Fruit fly (Drosophila melanogaster): ENCODE measurements around the gene jp.

The jp gene

dm6 chr2L:9607997-9608563, 41.5 kb upstream of the jp start, which contains the start of gene gcm2:
Gene gcm2 (plus strand): TSS chr2L:9608562.
- TF ChIP-seq CG16779 (tag; optimal IDR thresholded peaks at IDR 0.05) (no peak), Smox (GFP tag; optimal IDR thresholded peaks at IDR 0.05) (no peak), topi (GFP tag; optimal IDR thresholded peaks at IDR 0.05) (no peak)

- no peak for TF ChIP-seq CG10631 (GFP tag; optimal IDR thresholded peaks at IDR 0.05)
These were observed 35.6 kb upstream of the jp start for dm6 chr2L:9602103-9602502.

dm6 chr2L:9601220-9601619, 34.7 kb upstream of the jp start:
- no peak for TF ChIP-seq CG15336 (GFP tag; IDR thresholded peaks at IDR 0.05)
- no peak for TF ChIP-seq CG8119 (GFP tag; IDR thresholded peaks at IDR 0.05)
- no peak for TF ChIP-seq pdm3 (GFP tag; optimal IDR thresholded peaks at IDR 0.05)
- TF ChIP-seq Blimp-1 (GFP tag; optimal IDR thresholded peaks at IDR 0.05) = no peak
- no peak for TF ChIP-seq acj6 (GFP tag; optimal IDR thresholded peaks at IDR 0.05)
- no peak for TF ChIP-seq OdsH (GFP tag; optimal IDR thresholded peaks at IDR 0.05)
- no peak for TF ChIP-seq CG11902 (GFP tag; optimal IDR thresholded peaks at IDR 0.05)
- no peak for TF ChIP-seq Eip93F (GFP tag; optimal IDR thresholded peaks at IDR 0.05)
- TF ChIP-seq CG7368 (GFP tag; optimal IDR thresholded peaks at IDR 0.05) = no peak
- no peak for TF ChIP-seq dsx (GFP tag; optimal IDR thresholded peaks at IDR 0.05; ENCODE audit: poor library complexity, severe bottlenecking)
- no peak for TF ChIP-seq CG3032 (tag; optimal IDR thresholded peaks at IDR 0.05)

- TF ChIP-seq CG8319 (GFP tag; optimal IDR thresholded peaks at IDR 0.05) (no peak), esn (GFP tag; optimal IDR thresholded peaks at IDR 0.05) (no peak), CG3919 (GFP tag; optimal IDR thresholded peaks at IDR 0.05) (no peak)
These were observed 34.2 kb upstream of the jp start, which contains the start of gene CG4382 for dm6 chr2L:9600772-9601171. Gene CG4382 (minus strand): TSS chr2L:9600872.

- TF ChIP-seq CG6163 (GFP tag; IDR thresholded peaks at IDR 0.05) (peak; percentile 72), CG15336 (GFP tag; IDR thresholded peaks at IDR 0.05) (peak; percentile 45; the same call in 1 of the 2 replicates), CG8119 (GFP tag; IDR thresholded peaks at IDR 0.05) (peak; percentile 55; the same call in 2 of the 3 replicates), CG32006 (GFP tag; optimal IDR thresholded peaks at IDR 0.05) (peak; percentile 54), net (GFP tag; optimal IDR thresholded peaks at IDR 0.05) (no peak), Eip78C (GFP tag) (peak; percentile 73), Met (GFP tag; optimal IDR thresholded peaks at IDR 0.05) (no peak), CG1621 (tag; optimal IDR thresholded peaks at IDR 0.05) (no peak), vri (GFP tag; optimal IDR thresholded peaks at IDR 0.05) (no peak), acj6 (GFP tag; optimal IDR thresholded peaks at IDR 0.05) (peak; percentile 33), CG3919 (GFP tag; optimal IDR thresholded peaks at IDR 0.05) (peak; percentile 26), CG11294 (GFP tag; IDR thresholded peaks at IDR 0.05) (no peak), fkh (GFP tag; optimal IDR thresholded peaks at IDR 0.05) (no peak), ss (GFP tag; optimal IDR thresholded peaks at IDR 0.05) (peak; percentile 65 to 86), CG6792 (GFP tag; optimal IDR thresholded peaks at IDR 0.05) (peak; percentile 22), esn (GFP tag; optimal IDR thresholded peaks at IDR 0.05) (no peak), CG10631 (GFP tag; optimal IDR thresholded peaks at IDR 0.05) (peak; percentile 28), Hr4 (GFP tag; optimal IDR thresholded peaks at IDR 0.05) (peak; percentile 4), Gug (GFP tag; IDR thresholded peaks at IDR 0.05) (peak; percentile 47), CG6276 (GFP tag; optimal IDR thresholded peaks at IDR 0.05) (no peak), CG8632 (GFP tag; optimal IDR thresholded peaks at IDR 0.05) (no peak), Hr38 (GFP tag; optimal IDR thresholded peaks at IDR 0.05) (no peak), Smox (GFP tag; optimal IDR thresholded peaks at IDR 0.05) (peak; percentile 6), Ets96B (tag; optimal IDR thresholded peaks at IDR 0.05) (no peak), CG10669 (GFP tag; optimal IDR thresholded peaks at IDR 0.05) (peak; percentile 22), dsx (GFP tag; optimal IDR thresholded peaks at IDR 0.05; ENCODE audit: poor library complexity, severe bottlenecking) (no peak), eg (GFP tag; IDR thresholded peaks at IDR 0.05) (peak; percentile 60; the same call in 2 of the 3 replicates), CG4318 (GFP tag; optimal IDR thresholded peaks at IDR 0.05) (no peak), achi (GFP tag; optimal IDR thresholded peaks at IDR 0.05) (peak; percentile 21), CG16779 (tag; optimal IDR thresholded peaks at IDR 0.05) (no peak), Blimp-1 (GFP tag; optimal IDR thresholded peaks at IDR 0.05) (no peak), pdm3 (GFP tag; optimal IDR thresholded peaks at IDR 0.05) (peak; percentile 12), OdsH (GFP tag; optimal IDR thresholded peaks at IDR 0.05) (peak; percentile 12)
These were observed 31.8 kb upstream of the jp start for dm6 chr2L:9598390-9598789.

Data from whole organism, prepupa.